Fruit fly (Drosophila melanogaster): ENCODE data around the gene eater.

Gene eater

DNA sequence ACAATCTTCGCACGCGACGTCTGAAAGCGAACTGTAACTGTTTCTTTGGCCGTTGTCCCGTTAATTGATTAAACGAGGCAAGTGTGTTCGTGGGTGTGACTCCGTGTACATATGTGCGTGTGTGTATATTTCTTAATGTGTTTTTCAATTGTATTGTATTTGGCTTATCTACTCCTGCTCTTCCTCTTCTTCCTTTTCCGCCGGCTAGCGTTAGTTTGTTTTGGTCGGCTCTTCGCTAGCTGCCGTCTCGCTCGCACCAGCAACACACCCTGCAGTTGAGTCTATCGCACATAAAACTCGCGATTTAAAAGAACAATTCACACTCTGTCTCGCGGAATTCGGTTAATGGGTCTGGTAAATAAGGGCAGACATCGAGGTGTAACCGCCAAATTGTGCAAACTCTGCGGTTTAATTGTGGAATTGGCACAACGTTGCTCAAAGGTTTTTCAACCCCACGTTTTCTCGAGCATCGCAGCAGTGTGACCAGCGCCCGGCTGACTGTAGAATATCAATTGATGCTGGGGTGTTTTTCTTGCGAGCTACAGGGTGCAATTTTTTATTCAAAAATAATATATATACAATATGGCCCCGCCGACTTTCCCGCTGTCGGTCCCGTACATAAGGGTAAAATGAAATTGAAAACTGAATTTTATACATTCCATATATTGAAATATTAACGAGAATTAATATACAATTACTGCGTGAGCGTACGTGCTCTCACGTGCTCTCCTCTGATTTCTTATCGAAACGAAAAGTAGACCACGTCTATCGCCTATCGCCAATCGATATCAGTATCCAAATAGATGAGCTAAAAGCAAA, 12.5 kb upstream of the eater start, which contains the start of the genes gb and CG5815 (continued):
- peak; percentile 50 for TF ChIP-seq TFAM (GFP tag; optimal IDR thresholded peaks at IDR 0.05)
- TF ChIP-seq HHEX (GFP tag; optimal IDR thresholded peaks at IDR 0.05) = peak; percentile 89
- peak; percentile 43 for TF ChIP-seq CG11398 (GFP tag; optimal IDR thresholded peaks at IDR 0.05)
- TF ChIP-seq lab (GFP tag; optimal IDR thresholded peaks at IDR 0.05) = peak; percentile 95
- TF ChIP-seq eyg (GFP tag; optimal IDR thresholded peaks at IDR 0.05) = no peak
- TF ChIP-seq CG14965 (GFP tag; optimal IDR thresholded peaks at IDR 0.05; ENCODE audit: borderline replicate concordance) = no peak
- TF ChIP-seq BEAF-32 (GFP tag; optimal IDR thresholded peaks at IDR 0.05) = peak; percentile 92
- TF ChIP-seq Sry-β (GFP tag; optimal IDR thresholded peaks at IDR 0.05) = peak; percentile 92
- no peak for TF ChIP-seq Doc2 (GFP tag; IDR thresholded peaks at IDR 0.05)
- peak; percentile 92 for TF ChIP-seq knrl (GFP tag; IDR thresholded peaks at IDR 0.05; ENCODE audit: partially characterized antibody)
- TF ChIP-seq phol (tag; optimal IDR thresholded peaks at IDR 0.05) = peak; percentile 92
- TF ChIP-seq CG5245 (GFP tag; optimal IDR thresholded peaks at IDR 0.05) = peak; percentile 86
- TF ChIP-seq pho (GFP tag; optimal IDR thresholded peaks at IDR 0.05) = peak; percentile 85
- TF ChIP-seq B-H2 (GFP tag; optimal IDR thresholded peaks at IDR 0.05) = peak; percentile 90
- peak; percentile 65 for TF ChIP-seq CG8944 (GFP tag; optimal IDR thresholded peaks at IDR 0.05)
- peak; percentile 89 for TF ChIP-seq tgo (GFP tag; IDR thresholded peaks at IDR 0.05)
- TF ChIP-seq CG1529 (GFP tag; optimal IDR thresholded peaks at IDR 0.05) = peak; percentile 73
- peak; percentile 89 for TF ChIP-seq fd96Cb (tag; optimal IDR thresholded peaks at IDR 0.05)
- peak; percentile 73 for TF ChIP-seq shn (GFP tag; optimal IDR thresholded peaks at IDR 0.05)
- peak; percentile 91 for TF ChIP-seq vfl (GFP tag; optimal IDR thresholded peaks at IDR 0.05)
- TF ChIP-seq CG10431 (GFP tag; optimal IDR thresholded peaks at IDR 0.05) = peak; percentile 57
- peak; percentile 32 for TF ChIP-seq CG4282 (GFP tag; optimal IDR thresholded peaks at IDR 0.05)
- peak; percentile 59 for TF ChIP-seq tx (GFP tag; optimal IDR thresholded peaks at IDR 0.05)
- peak; percentile 83; the same call in 2 of the 3 replicates for TF ChIP-seq CG3726 (GFP tag; IDR thresholded peaks at IDR 0.05)
- TF ChIP-seq Dfd (GFP tag; optimal IDR thresholded peaks at IDR 0.05) = no peak
- TF ChIP-seq lmd (GFP tag; IDR thresholded peaks at IDR 0.05) = peak; percentile 91
- peak; percentile 94 for TF ChIP-seq hbn (GFP tag; IDR thresholded peaks at IDR 0.05; ENCODE audit: partially characterized antibody)
- TF ChIP-seq Hey (tag; optimal IDR thresholded peaks at IDR 0.05) = peak; percentile 38
- TF ChIP-seq dysf (GFP tag; IDR thresholded peaks at IDR 0.05) = peak; percentile 89
- peak; percentile 32 for TF ChIP-seq CG10565 (GFP tag; optimal IDR thresholded peaks at IDR 0.05)
- TF ChIP-seq nom (GFP tag; optimal IDR thresholded peaks at IDR 0.05) = no peak
- peak; percentile 50 for TF ChIP-seq CG1603 (tag; optimal IDR thresholded peaks at IDR 0.05)
- TF ChIP-seq ATbp (GFP tag; optimal IDR thresholded peaks at IDR 0.05) = peak; percentile 54
- peak; percentile 61 for TF ChIP-seq grn (GFP tag; optimal IDR thresholded peaks at IDR 0.05)
- TF ChIP-seq gcm2 (GFP tag; optimal IDR thresholded peaks at IDR 0.05) = peak; percentile 71
- TF ChIP-seq bigmax (GFP tag; optimal IDR thresholded peaks at IDR 0.05) = no peak
- TF ChIP-seq CG2712 (tag; optimal IDR thresholded peaks at IDR 0.05) = peak; percentile 93
- peak; percentile 89 to 92 for TF ChIP-seq dpn (GFP tag; optimal IDR thresholded peaks at IDR 0.05)
- TF ChIP-seq CG6654 (GFP tag; optimal IDR thresholded peaks at IDR 0.05) = peak; percentile 73
- TF ChIP-seq Kr (GFP tag; optimal IDR thresholded peaks at IDR 0.05) = no peak
- TF ChIP-seq trem (tag; optimal IDR thresholded peaks at IDR 0.05) = peak; percentile 87
- peak; percentile 95 for TF ChIP-seq Xrp1 (GFP tag; IDR thresholded peaks at IDR 0.05)
- TF ChIP-seq dan (GFP tag; IDR thresholded peaks at IDR 0.05) = 0 out of 2 replicates have a peak, but pooled peaks have one; percentile 11
- peak; percentile 98 for TF ChIP-seq kni (GFP tag; optimal IDR thresholded peaks at IDR 0.05)
- TF ChIP-seq CG8290 (GFP tag; optimal IDR thresholded peaks at IDR 0.05) = peak; percentile 90
- TF ChIP-seq CG8290 (tag; optimal IDR thresholded peaks at IDR 0.05) = peak in 1 of 2 experiments; percentile 84
- TF ChIP-seq CG42726 (GFP tag; IDR thresholded peaks at IDR 0.05; ENCODE audit: partially characterized antibody) = no peak; the same call in 1 of the 2 replicates
- peak; percentile 92 for TF ChIP-seq CG9727 (GFP tag; optimal IDR thresholded peaks at IDR 0.05)
